Fruit fly (Drosophila melanogaster) whole organism, embryonic: ENCODE measurements around the gene Lcp65Ag3.
A peak's percentile ranks its signal among the peaks of the same experiment; 100 is the strongest.

Source experiments
- CG12659 ChIP-seq: fragments of 200-800 bp; sonication (Bioruptor generic); optimal IDR thresholded peaks from 3 replicates; lab custom pipeline; 2017; ENCODE audit warnings: mild to moderate bottlenecking, missing biosample characterization, missing genetic modification reagents, missing genetic modification characterization
- CG13775 ChIP-seq: fragments of 200-800 bp; sonication (Bioruptor generic); optimal IDR thresholded peaks from 3 replicates; lab custom pipeline; 2017; ENCODE audit warnings: missing biosample characterization, mild to moderate bottlenecking, missing genetic modification characterization
- D19B ChIP-seq: fragments of 200-800 bp; sonication (Bioruptor generic); optimal IDR thresholded peaks from 2 replicates; lab custom pipeline; 2017; ENCODE audit warnings: missing biosample characterization, mild to moderate bottlenecking, missing genetic modification characterization
- YL-1 ChIP-seq: fragments of 200-800 bp; sonication (Bioruptor generic); optimal IDR thresholded peaks from 3 replicates; lab custom pipeline; 2017; ENCODE audit warnings: missing biosample characterization, mild to moderate bottlenecking, missing genetic modification characterization

Lcp65Ag3 gene

dm6 chr3L:6082561-6082960, 48.2 kb downstream of the Lcp65Ag3 start, which contains the start of gene CG13293 (continued):
- TF ChIP-seq D19B (GFP tag; lab: Kevin White, UChicago) (no peak), CG12659 (GFP tag; lab: Kevin White, UChicago) (peak; percentile 20), YL-1 (peak; percentile 50), CG13775 (GFP tag; lab: Kevin White, UChicago) (peak; percentile 18)
